Fruit fly (Drosophila melanogaster): Measurements from ENCODE around the gene osa.

osa gene

DNA sequence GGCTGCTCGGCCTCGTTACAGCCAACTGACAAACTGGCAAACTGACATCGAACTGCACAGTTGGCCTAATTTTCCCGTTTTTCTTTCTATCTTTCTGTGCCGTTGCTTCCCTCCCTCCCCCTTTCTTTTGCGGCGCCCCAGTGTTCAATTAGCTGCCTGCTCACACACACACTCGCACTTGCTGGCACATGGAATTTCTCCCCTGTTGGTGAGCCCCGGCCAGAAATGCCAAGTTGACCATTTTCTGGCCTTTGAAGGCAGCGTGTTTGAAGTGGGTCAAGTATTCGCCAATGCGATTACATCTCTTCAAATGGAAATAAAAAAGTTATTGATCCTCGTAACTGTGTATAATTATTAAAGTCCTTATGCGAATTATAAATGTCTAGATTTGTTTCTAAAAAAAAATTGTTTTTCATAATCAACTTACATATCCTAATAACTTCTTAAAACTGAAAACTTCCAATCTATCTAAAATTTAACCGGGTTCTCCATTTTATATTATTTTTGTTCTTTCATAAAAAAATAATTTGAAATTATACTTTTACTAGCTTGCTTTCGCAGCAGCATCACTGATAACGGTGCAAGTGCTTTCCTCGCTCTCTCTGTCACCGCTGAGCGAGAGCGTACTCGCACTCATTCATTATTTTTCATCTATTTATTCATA is 37.4 kb downstream of the osa start (continued):
- TF ChIP-seq mirr (GFP tag; optimal IDR thresholded peaks at IDR 0.05) (no peak), crc (GFP tag; optimal IDR thresholded peaks at IDR 0.05) (no peak), Xbp1 (GFP tag; optimal IDR thresholded peaks at IDR 0.05) (peak; percentile 55), Bteb2 (GFP tag; optimal IDR thresholded peaks at IDR 0.05) (peak; percentile 40), CG4854 (GFP tag; optimal IDR thresholded peaks at IDR 0.05) (no peak), Ptx1 (GFP tag; IDR thresholded peaks at IDR 0.05) (no peak), Lpt (GFP tag; optimal IDR thresholded peaks at IDR 0.05) (no peak), Stat92E (GFP tag; optimal IDR thresholded peaks at IDR 0.05) (no peak), CG34376 (GFP tag; optimal IDR thresholded peaks at IDR 0.05) (no peak), CG18599 (GFP tag; optimal IDR thresholded peaks at IDR 0.05) (peak; percentile 33), CG1603 (tag; optimal IDR thresholded peaks at IDR 0.05) (no peak), CG14050 (GFP tag; IDR thresholded peaks at IDR 0.05) (no peak), CG16779 (GFP tag; IDR thresholded peaks at IDR 0.05) (no peak), psq (GFP tag; optimal IDR thresholded peaks at IDR 0.05) (no peak), CG2889 (GFP tag; IDR thresholded peaks at IDR 0.05) (no peak), zen2 (GFP tag; IDR thresholded peaks at IDR 0.05; ENCODE audit: partially characterized antibody) (no peak), Atf6 (GFP tag; IDR thresholded peaks at IDR 0.05) (no peak), ac (GFP tag; optimal IDR thresholded peaks at IDR 0.05) (no peak), bcd (GFP tag; optimal IDR thresholded peaks at IDR 0.05) (peak; percentile 19), stwl (tag; optimal IDR thresholded peaks at IDR 0.05) (no peak), Atf3 (GFP tag; optimal IDR thresholded peaks at IDR 0.05) (no peak), CG17359 (tag; optimal IDR thresholded peaks at IDR 0.05) (peak; percentile 18), pzg (GFP tag; optimal IDR thresholded peaks at IDR 0.05) (no peak), BEAF-32 (GFP tag; optimal IDR thresholded peaks at IDR 0.05) (no peak), CG11560 (tag; IDR thresholded peaks at IDR 0.05) (no peak), knrl (GFP tag; IDR thresholded peaks at IDR 0.05; ENCODE audit: partially characterized antibody) (no peak), Hmx (GFP tag; optimal IDR thresholded peaks at IDR 0.05) (no peak), CG14710 (tag; optimal IDR thresholded peaks at IDR 0.05) (peak; percentile 55), CG12219 (GFP tag; optimal IDR thresholded peaks at IDR 0.05) (peak; percentile 6), CG2712 (tag; optimal IDR thresholded peaks at IDR 0.05) (peak; percentile 62), CG9932 (GFP tag; IDR thresholded peaks at IDR 0.05) (0 out of 2 replicates have a peak, but pooled peaks have one; percentile 10), wor (GFP tag; IDR thresholded peaks at IDR 0.05) (no peak), Myb (GFP tag; optimal IDR thresholded peaks at IDR 0.05) (no peak), gcm2 (GFP tag; optimal IDR thresholded peaks at IDR 0.05) (no peak), cas (GFP tag; IDR thresholded peaks at IDR 0.05) (no peak), Rx (GFP tag; IDR thresholded peaks at IDR 0.05) (no peak), CG17802 (tag; optimal IDR thresholded peaks at IDR 0.05) (no peak), Meics (GFP tag; optimal IDR thresholded peaks at IDR 0.05) (peak; percentile 58), Gug (GFP tag; IDR thresholded peaks at IDR 0.05) (no peak), CG12659 (GFP tag; optimal IDR thresholded peaks at IDR 0.05) (peak; percentile 43), Dll (GFP tag; IDR thresholded peaks at IDR 0.05; ENCODE audit: partially characterized antibody) (no peak), CG33557 (GFP tag; optimal IDR thresholded peaks at IDR 0.05) (peak; percentile 17)
